Fruit fly (Drosophila melanogaster) Kc167 (cell line): ENCODE data around the gene Rbp.

ENCODE experiments used
- Myc ChIP-seq: fragments of >200 bp; optimal IDR thresholded peaks from 2 replicates; lab custom pipeline; 2017; ENCODE audit warnings: missing external identifiers
- Sin3A ChIP-seq: fragments of >200 bp; optimal IDR thresholded peaks from 2 replicates; lab custom pipeline; 2018; ENCODE audit warnings: missing external identifiers
- h ChIP-seq: fragments of >200 bp; optimal IDR thresholded peaks from 3 replicates; lab custom pipeline; 2018; ENCODE audit warnings: missing external identifiers
- insv ChIP-seq: fragments of >200 bp; optimal IDR thresholded peaks from 3 replicates; lab custom pipeline; 2018; ENCODE audit warnings: missing external identifiers
- psq ChIP-seq: fragments of >200 bp; optimal IDR thresholded peaks from 2 replicates; lab custom pipeline; 2017; ENCODE audit warnings: missing external identifiers

dm6 chr3R:15448657-15449056 is 74.2 kb downstream of the Rbp start:
- TF ChIP-seq h (lab: Kevin White, UChicago): no peak
- no peak for TF ChIP-seq Myc (lab: Kevin White, UChicago)
- no peak for TF ChIP-seq psq (lab: Kevin White, UChicago)
- TF ChIP-seq Sin3A (lab: Kevin White, UChicago): no peak
- no peak for TF ChIP-seq insv
